Worm (Caenorhabditis elegans) whole organism, young adult: ENCODE measurements around the gene sqv-2.

ENCODE experiments used
- F10E7.11 ChIP-seq: sonication (generic microtip); optimal IDR thresholded peaks from 2 replicates; lab custom pipeline; 2017; ENCODE audit warnings: mild to moderate bottlenecking, missing genetic modification characterization, moderate library complexity, missing compliant biosample characterization
- K12H6.12 ChIP-seq: fragments of 200-800 bp; sonication (Bioruptor generic); optimal IDR thresholded peaks from 2 replicates; lab custom pipeline; 2018; ENCODE audit warnings: mild to moderate bottlenecking, missing genetic modification characterization, missing compliant biosample characterization
- Y53G8AR.9 ChIP-seq: fragments of 200-800 bp; sonication (Bioruptor generic); conservative IDR thresholded peaks from 2 replicates; pipeline ENCODE4 v1.3.6; 2022; ENCODE audit warnings: missing genetic modification reagents, missing genetic modification characterization, missing compliant biosample characterization
- ZK185.1 ChIP-seq: sonication (generic microtip); optimal IDR thresholded peaks from 2 replicates; lab custom pipeline; 2016; ENCODE audit warnings: mild to moderate bottlenecking, missing genetic modification characterization, missing compliant biosample characterization; ENCODE audit not compliant: poor library complexity, severe bottlenecking
- bed-2 ChIP-seq: fragments of 200-800 bp; sonication (Bioruptor generic); IDR thresholded peaks from 2 replicates; pipeline ENCODE4 v1.3.6; 2022; ENCODE audit warnings: missing genetic modification reagents, missing genetic modification characterization, missing compliant biosample characterization
- ceh-100 ChIP-seq: fragments of 200-800 bp; sonication (Bioruptor generic); IDR thresholded peaks from 2 replicates; pipeline ENCODE4 v1.3.6; 2022; ENCODE audit warnings: missing genetic modification reagents, missing genetic modification characterization, missing compliant biosample characterization
- dox-1 ChIP-seq: fragments of 200-800 bp; sonication (Bioruptor generic); IDR thresholded peaks from 2 replicates; pipeline ENCODE4 v1.3.6; 2022; ENCODE audit warnings: missing genetic modification reagents, missing genetic modification characterization, missing compliant biosample characterization
- egl-18 ChIP-seq: fragments of 200-800 bp; sonication (Bioruptor generic); IDR thresholded peaks from 2 replicates; pipeline ENCODE4 v1.3.6; 2022; ENCODE audit warnings: missing genetic modification reagents, missing genetic modification characterization, missing compliant biosample characterization
- lin-40 ChIP-seq: sonication (generic microtip); optimal IDR thresholded peaks from 2 replicates; lab custom pipeline; 2016; ENCODE audit warnings: missing genetic modification characterization, mild to moderate bottlenecking, missing compliant biosample characterization, missing genotype, missing genetic modification reagents
- lin-54 ChIP-seq: fragments of 200-800 bp; sonication (Bioruptor generic); optimal IDR thresholded peaks from 2 replicates; lab custom pipeline; 2018; ENCODE audit warnings: mild to moderate bottlenecking, missing genetic modification characterization, missing compliant biosample characterization
- lsl-1 ChIP-seq: fragments of 200-800 bp; sonication (Bioruptor generic); optimal IDR thresholded peaks from 2 replicates; lab custom pipeline; 2018; ENCODE audit warnings: mild to moderate bottlenecking, missing genetic modification characterization, moderate library complexity, missing compliant biosample characterization
- nhr-179 ChIP-seq: sonication (generic microtip); optimal IDR thresholded peaks from 2 replicates; lab custom pipeline; 2016; ENCODE audit warnings: mild to moderate bottlenecking, missing genetic modification characterization, missing compliant biosample characterization
- unc-62 ChIP-seq: fragments of 150-350 bp; optimal IDR thresholded peaks from 2 replicates; lab custom pipeline; 2014; ENCODE audit warnings: missing biosample characterization, missing genetic modification reagents, missing genetic modification characterization
- ztf-6 ChIP-seq: fragments of 200-800 bp; sonication (Bioruptor generic); IDR thresholded peaks from 2 replicates; pipeline ENCODE4 v1.3.6; 2022; ENCODE audit warnings: missing genetic modification reagents, missing genetic modification characterization, missing compliant biosample characterization

- TF ChIP-seq dox-1 (no peak), ztf-6 (GFP tag; lab: Robert Waterston, UW) (no peak), bed-2 (GFP tag; lab: Robert Waterston, UW) (no peak), egl-18 (GFP tag; lab: Robert Waterston, UW) (no peak), ZK185.1 (tag; lab: Kevin White, UChicago) (no peak), nhr-179 (tag; lab: Kevin White, UChicago) (no peak), K12H6.12 (tag; lab: Kevin White, UChicago) (no peak), unc-62 (GFP tag; lab: Kevin White, UChicago) (no peak), lin-54 (GFP tag; lab: Kevin White, UChicago) (no peak), ceh-100 (GFP tag; lab: Robert Waterston, UW) (no peak), lsl-1 (GFP tag; lab: Kevin White, UChicago) (no peak), Y53G8AR.9 (GFP tag; lab: Robert Waterston, UW) (no peak), lin-40 (tag; lab: Kevin White, UChicago) (no peak), F10E7.11 (tag; lab: Kevin White, UChicago) (no peak)
Observed at ce11 chrII:2858851-2859250, 35.3 kb downstream of the sqv-2 start.
